Fruit fly (Drosophila melanogaster) whole organism, embryonic: ENCODE results near the gene Sym.
A peak's percentile ranks its signal among the peaks of the same experiment; 100 is the strongest.

ENCODE experiments used
- Adf1 ChIP-seq: fragments of 200-800 bp; sonication (Bioruptor generic); IDR thresholded peaks from 2 replicates; pipeline ENCODE4 v1.3.6; 2022; ENCODE audit warnings: missing biosample characterization, missing genetic modification characterization
- Atf-2 ChIP-seq: fragments of 200-800 bp; sonication (Bioruptor generic); optimal IDR thresholded peaks from 2 replicates; lab custom pipeline; 2016; ENCODE audit warnings: missing biosample characterization, missing genetic modification characterization
- Atf6 ChIP-seq: fragments of 200-800 bp; sonication (Bioruptor generic); IDR thresholded peaks from 2 replicates; pipeline ENCODE4 v1.3.6; 2022; ENCODE audit warnings: missing biosample characterization, missing genetic modification characterization
- Bteb2 ChIP-seq: fragments of 200-800 bp; sonication (Bioruptor generic); optimal IDR thresholded peaks from 2 replicates; lab custom pipeline; 2016; ENCODE audit warnings: missing biosample characterization, missing genetic modification characterization
- CG10147 ChIP-seq: fragments of 200-800 bp; sonication (Bioruptor generic); optimal IDR thresholded peaks from 2 replicates; lab custom pipeline; 2019; ENCODE audit warnings: missing biosample characterization, mild to moderate bottlenecking, missing genetic modification characterization, moderate library complexity
- CG10543 ChIP-seq: fragments of 200-800 bp; sonication (Bioruptor generic); optimal IDR thresholded peaks from 3 replicates; lab custom pipeline; 2017; ENCODE audit warnings: missing biosample characterization, mild to moderate bottlenecking, missing genetic modification characterization, moderate library complexity
- CG13624 ChIP-seq: fragments of 200-800 bp; sonication (Bioruptor generic); optimal IDR thresholded peaks from 2 replicates; lab custom pipeline; 2016; ENCODE audit warnings: missing biosample characterization, missing genetic modification characterization
- CG15011 ChIP-seq: fragments of 200-800 bp; sonication (Bioruptor generic); optimal IDR thresholded peaks from 3 replicates; lab custom pipeline; 2018; ENCODE audit warnings: missing biosample characterization, mild to moderate bottlenecking, missing genetic modification characterization
- CG15269 ChIP-seq: fragments of 200-800 bp; sonication (Bioruptor generic); optimal IDR thresholded peaks from 2 replicates; lab custom pipeline; 2018; ENCODE audit warnings: missing biosample characterization, mild to moderate bottlenecking, missing genetic modification characterization, moderate library complexity
- CG1529 ChIP-seq: fragments of 200-800 bp; sonication (Bioruptor generic); optimal IDR thresholded peaks from 3 replicates; lab custom pipeline; 2018; ENCODE audit warnings: missing biosample characterization, missing genetic modification characterization
- CG1792 ChIP-seq: fragments of 200-800 bp; sonication (Bioruptor generic); optimal IDR thresholded peaks from 2 replicates; lab custom pipeline; 2016; ENCODE audit warnings: missing biosample characterization, missing genetic modification characterization
- CG18262 ChIP-seq: fragments of 200-800 bp; optimal IDR thresholded peaks from 3 replicates; lab custom pipeline; 2019; ENCODE audit warnings: missing biosample characterization, mild to moderate bottlenecking, missing genetic modification characterization, moderate library complexity
- CG2120 ChIP-seq: fragments of 200-800 bp; sonication (Bioruptor generic); optimal IDR thresholded peaks from 3 replicates; lab custom pipeline; 2016; ENCODE audit warnings: missing biosample characterization, missing genetic modification characterization
- CG30020 ChIP-seq: fragments of 200-800 bp; optimal IDR thresholded peaks from 2 replicates; lab custom pipeline; 2019; ENCODE audit warnings: missing biosample characterization, mild to moderate bottlenecking, missing genetic modification characterization, moderate library complexity
- CG30403 ChIP-seq: fragments of 200-800 bp; sonication (Bioruptor generic); optimal IDR thresholded peaks from 3 replicates; lab custom pipeline; 2016; ENCODE audit warnings: missing biosample characterization, missing genetic modification characterization
- CG3065 ChIP-seq: fragments of 200-800 bp; sonication (Bioruptor generic); optimal IDR thresholded peaks from 2 replicates; lab custom pipeline; 2016; ENCODE audit warnings: missing biosample characterization, missing genetic modification characterization
- CG31365 ChIP-seq: fragments of 200-800 bp; sonication (Bioruptor generic); optimal IDR thresholded peaks from 2 replicates; lab custom pipeline; 2018; ENCODE audit warnings: missing biosample characterization, mild to moderate bottlenecking, missing genetic modification characterization
- CG6689 ChIP-seq: fragments of 200-800 bp; sonication (Bioruptor generic); IDR thresholded peaks from 2 replicates; pipeline ENCODE4 v1.3.6; 2022; ENCODE audit warnings: missing biosample characterization, missing genetic modification characterization
- CG6813 ChIP-seq: fragments of 200-800 bp; sonication (Bioruptor generic); optimal IDR thresholded peaks from 2 replicates; lab custom pipeline; 2017; ENCODE audit warnings: missing biosample characterization, missing genetic modification characterization, mild to moderate bottlenecking, moderate library complexity, missing genetic modification reagents
- CG8089 ChIP-seq: fragments of 200-800 bp; sonication (Bioruptor generic); optimal IDR thresholded peaks from 3 replicates; lab custom pipeline; 2016; ENCODE audit warnings: missing biosample characterization, missing genetic modification characterization
- CG8478 ChIP-seq: fragments of >200 bp; optimal IDR thresholded peaks from 2 replicates; lab custom pipeline; 2018
- CG8944 ChIP-seq: fragments of 200-800 bp; sonication (Bioruptor generic); optimal IDR thresholded peaks from 3 replicates; lab custom pipeline; 2016; ENCODE audit warnings: missing biosample characterization, missing genetic modification characterization
- CG9437 ChIP-seq: fragments of 200-800 bp; sonication (Bioruptor generic); optimal IDR thresholded peaks from 2 replicates; lab custom pipeline; 2018; ENCODE audit warnings: missing biosample characterization, mild to moderate bottlenecking, missing genetic modification characterization
- CG9727 ChIP-seq: fragments of 200-800 bp; sonication (Bioruptor generic); optimal IDR thresholded peaks from 3 replicates; lab custom pipeline; 2017; ENCODE audit warnings: missing biosample characterization, mild to moderate bottlenecking, missing genetic modification characterization
- CG9876 ChIP-seq: fragments of 200-800 bp; sonication (Bioruptor generic); optimal IDR thresholded peaks from 2 replicates; lab custom pipeline; 2016; ENCODE audit warnings: missing biosample characterization, missing genetic modification characterization
- Chrac-16 ChIP-seq: fragments of 200-800 bp; sonication (Bioruptor generic); optimal IDR thresholded peaks from 3 replicates; lab custom pipeline; 2016; ENCODE audit warnings: missing biosample characterization, missing genetic modification characterization
- Hsf ChIP-seq: fragments of 200-800 bp; sonication (Bioruptor generic); optimal IDR thresholded peaks from 3 replicates; lab custom pipeline; 2016; ENCODE audit warnings: missing biosample characterization, missing genetic modification characterization
- NFAT ChIP-seq: fragments of 200-800 bp; sonication (Bioruptor generic); IDR thresholded peaks from 2 replicates; pipeline ENCODE4 v1.3.6; 2022; ENCODE audit warnings: missing biosample characterization, missing genetic modification characterization
- Nf-YB ChIP-seq: fragments of 200-800 bp; sonication (Bioruptor generic); optimal IDR thresholded peaks from 3 replicates; lab custom pipeline; 2019; ENCODE audit warnings: missing biosample characterization, mild to moderate bottlenecking, missing genetic modification characterization, moderate library complexity
- Nf-YC ChIP-seq: fragments of 200-800 bp; optimal IDR thresholded peaks from 3 replicates; lab custom pipeline; 2019; ENCODE audit warnings: missing biosample characterization, mild to moderate bottlenecking, missing genetic modification characterization, moderate library complexity
- ase ChIP-seq: fragments of 200-800 bp; sonication (Bioruptor generic); IDR thresholded peaks from 3 replicates; pipeline ENCODE4 v1.3.6; 2022; ENCODE audit warnings: missing biosample characterization, missing genetic modification characterization
- az2 ChIP-seq: fragments of 200-800 bp; sonication (Bioruptor generic); optimal IDR thresholded peaks from 3 replicates; lab custom pipeline; 2016; ENCODE audit warnings: missing biosample characterization, missing genetic modification characterization
- bigmax ChIP-seq: fragments of 200-800 bp; sonication (Bioruptor generic); optimal IDR thresholded peaks from 2 replicates; lab custom pipeline; 2018; ENCODE audit warnings: missing biosample characterization, mild to moderate bottlenecking, missing genetic modification characterization
- cg ChIP-seq: fragments of 200-800 bp; sonication (Bioruptor generic); optimal IDR thresholded peaks from 3 replicates; lab custom pipeline; 2019; ENCODE audit warnings: missing biosample characterization, mild to moderate bottlenecking, missing genetic modification characterization, moderate library complexity
- chif ChIP-seq, 2 experiments: fragments of 200-800 bp; sonication (Bioruptor generic); optimal IDR thresholded peaks; 3 replicates each; lab custom pipeline; 2016; ENCODE audit warnings: missing biosample characterization in 2 of 2, missing genetic modification characterization in 2 of 2
- croc ChIP-seq: fragments of 200-800 bp; sonication (Bioruptor generic); conservative IDR thresholded peaks from 3 replicates; pipeline ENCODE4 v1.3.6; 2022; ENCODE audit warnings: missing biosample characterization, missing genetic modification characterization
- dan ChIP-seq: fragments of 200-800 bp; sonication (Bioruptor generic); IDR thresholded peaks from 2 replicates; pipeline ENCODE4 v1.3.6; 2022; ENCODE audit warnings: missing biosample characterization, missing genetic modification characterization
- dm ChIP-seq: fragments of 200-800 bp; sonication (Bioruptor generic); optimal IDR thresholded peaks from 3 replicates; lab custom pipeline; 2016; ENCODE audit warnings: missing biosample characterization, missing genetic modification characterization
- gce ChIP-seq: fragments of 200-800 bp; sonication (Bioruptor generic); IDR thresholded peaks from 3 replicates; pipeline ENCODE4 v1.3.6; 2022; ENCODE audit warnings: missing biosample characterization, missing genetic modification characterization
- gcm2 ChIP-seq: fragments of 200-800 bp; sonication (Bioruptor generic); optimal IDR thresholded peaks from 2 replicates; lab custom pipeline; 2016; ENCODE audit warnings: missing biosample characterization, missing genetic modification characterization
- gro ChIP-seq: fragments of 200-800 bp; sonication (Bioruptor generic); optimal IDR thresholded peaks from 2 replicates; lab custom pipeline; 2016; ENCODE audit warnings: missing biosample characterization, missing genetic modification characterization
- h ChIP-seq: fragments of >200 bp; optimal IDR thresholded peaks from 2 replicates; lab custom pipeline; 2017
- jigr1 ChIP-seq: fragments of 200-800 bp; sonication (Bioruptor generic); IDR thresholded peaks from 3 replicates; pipeline ENCODE4 v1.3.6; 2022; ENCODE audit warnings: missing biosample characterization, missing genetic modification characterization
- knrl ChIP-seq: fragments of 200-800 bp; sonication (Bioruptor generic); IDR thresholded peaks from 3 replicates; pipeline ENCODE4 v1.3.6; 2022; ENCODE audit warnings: missing biosample characterization, missing genetic modification characterization; ENCODE audit not compliant: partially characterized antibody
- nom ChIP-seq: fragments of 200-800 bp; sonication (Bioruptor generic); optimal IDR thresholded peaks from 2 replicates; lab custom pipeline; 2017; ENCODE audit warnings: missing biosample characterization, missing genetic modification characterization, mild to moderate bottlenecking, moderate library complexity, missing genetic modification reagents
- oc ChIP-seq: fragments of 200-800 bp; sonication (Bioruptor generic); optimal IDR thresholded peaks from 2 replicates; lab custom pipeline; 2018; ENCODE audit warnings: missing biosample characterization, mild to moderate bottlenecking, missing genetic modification characterization, moderate library complexity
- sd ChIP-seq: fragments of 200-800 bp; sonication (Bioruptor generic); optimal IDR thresholded peaks from 3 replicates; lab custom pipeline; 2018; ENCODE audit warnings: missing biosample characterization, mild to moderate bottlenecking, missing genetic modification characterization, moderate library complexity
- so ChIP-seq: fragments of 200-800 bp; sonication (Bioruptor generic); IDR thresholded peaks from 3 replicates; pipeline ENCODE4 v1.3.6; 2022; ENCODE audit warnings: missing biosample characterization, missing genetic modification characterization
- stc ChIP-seq: fragments of 200-800 bp; sonication (Bioruptor generic); IDR thresholded peaks from 2 replicates; pipeline ENCODE4 v1.3.6; 2022; ENCODE audit warnings: missing biosample characterization, missing genetic modification characterization
- tap ChIP-seq: fragments of 200-800 bp; optimal IDR thresholded peaks from 3 replicates; lab custom pipeline; 2019; ENCODE audit warnings: missing biosample characterization, mild to moderate bottlenecking, missing genetic modification characterization, moderate library complexity
- unc-4 ChIP-seq: fragments of 200-800 bp; sonication (Bioruptor generic); IDR thresholded peaks from 2 replicates; pipeline ENCODE4 v1.3.6; 2022; ENCODE audit warnings: missing biosample characterization, missing genetic modification characterization; ENCODE audit not compliant: partially characterized antibody
- wek ChIP-seq: fragments of 200-800 bp; sonication (Bioruptor generic); optimal IDR thresholded peaks from 3 replicates; lab custom pipeline; 2018; ENCODE audit warnings: missing biosample characterization, mild to moderate bottlenecking, missing genetic modification characterization, moderate library complexity

Gene Sym

dm6 chr3R:5791497-5791896 is 49.2 kb upstream of the Sym start, which contains the start of gene Hpf1 (continued):
- TF ChIP-seq ase (GFP tag; lab: Robert Waterston, UW) (peak; percentile 97), CG1792 (peak; percentile 97), oc (tag; lab: Kevin White, UChicago) (peak; percentile 97), wek (GFP tag; lab: Kevin White, UChicago) (peak; percentile 99), az2 (GFP tag; lab: Kevin White, UChicago) (peak; percentile 99), knrl (GFP tag; lab: Robert Waterston, UW) (no peak), dan (GFP tag; lab: Robert Waterston, UW) (peak; percentile 83), CG2120 (peak; percentile 99), CG6813 (GFP tag; lab: Kevin White, UChicago) (peak; percentile 96), CG9437 (GFP tag; lab: Kevin White, UChicago) (peak; percentile 92), CG31365 (tag; lab: Kevin White, UChicago) (peak; percentile 90), CG10543 (GFP tag; lab: Kevin White, UChicago) (peak; percentile 95), cg (GFP tag; lab: Kevin White, UChicago) (no peak), CG6689 (GFP tag; lab: Robert Waterston, UW) (peak; percentile 98), CG1529 (GFP tag; lab: Kevin White, UChicago) (peak; percentile 94), gcm2 (peak; percentile 96), unc-4 (GFP tag; lab: Robert Waterston, UW) (no peak), CG13624 (peak; percentile 99), Chrac-16 (GFP tag; lab: Kevin White, UChicago) (peak; percentile 99), nom (GFP tag; lab: Kevin White, UChicago) (peak; percentile 96), CG30403 (GFP tag; lab: Kevin White, UChicago) (peak; percentile 99), CG9876 (GFP tag; lab: Kevin White, UChicago) (peak; percentile 97), CG15269 (peak; percentile 99), CG18262 (tag; lab: Kevin White, UChicago) (peak; percentile 98), CG9727 (peak; percentile 98), sd (tag; lab: Kevin White, UChicago) (peak; percentile 94), Hsf (peak; percentile 99), Nf-YB (GFP tag; lab: Kevin White, UChicago) (peak; percentile 88), stc (GFP tag; lab: Robert Waterston, UW) (peak; percentile 96), NFAT (peak; percentile 97), gce (peak; percentile 95), Atf6 (GFP tag; lab: Robert Waterston, UW) (peak; percentile 98), so (GFP tag; lab: Robert Waterston, UW) (peak; percentile 96), Atf-2 (GFP tag; lab: Kevin White, UChicago) (peak; percentile 98), CG15011 (peak; percentile 97), CG8944 (GFP tag; lab: Kevin White, UChicago) (peak; percentile 99), CG8478 (no peak), jigr1 (GFP tag; lab: Robert Waterston, UW) (peak; percentile 95), CG10147 (GFP tag; lab: Kevin White, UChicago) (peak; percentile 98), Adf1 (GFP tag; lab: Robert Waterston, UW) (peak; percentile 84), CG8089 (GFP tag; lab: Kevin White, UChicago) (peak; percentile 98), bigmax (peak; percentile 73), CG3065 (GFP tag; lab: Kevin White, UChicago) (peak; percentile 98), Bteb2 (GFP tag; lab: Kevin White, UChicago) (peak; percentile 99), dm (peak; percentile 97), tap (tag; lab: Kevin White, UChicago) (peak; percentile 97), croc (GFP tag; lab: Robert Waterston, UW) (peak; percentile 94), CG30020 (tag; lab: Kevin White, UChicago) (peak; percentile 85), h (lab: Kevin White, UChicago) (no peak), Nf-YC (tag; lab: Kevin White, UChicago) (peak; percentile 90), gro (peak; percentile 99), chif (GFP tag; optimal IDR thresholded peaks at IDR 0.05; lab: Kevin White, UChicago) (peak; percentile 98)
